Worm (Caenorhabditis elegans) whole organism, L4/young adult: Measurements from ENCODE around the gene flcn-1.

Source experiments
- W03F9.2 ChIP-seq: fragments of 150-350 bp; optimal IDR thresholded peaks from 2 replicates; lab custom pipeline; 2014; ENCODE audit warnings: missing biosample characterization, missing genetic modification characterization
- him-1 ChIP-seq: sonication (generic microtip); optimal IDR thresholded peaks from 2 replicates; lab custom pipeline; 2016; ENCODE audit warnings: missing genotype, missing genetic modification reagents, missing genetic modification characterization, missing compliant biosample characterization

ce11 chrII:6939873-6940272, 11.3 kb downstream of the flcn-1 start:
- no peak for TF ChIP-seq him-1 (tag; lab: Kevin White, UChicago)
- no peak for TF ChIP-seq W03F9.2 (tag; lab: Kevin White, UChicago)
